Worm (Caenorhabditis elegans): Measurements from ENCODE around the gene C49F5.8.

Gene C49F5.8

ce11 chrX:11952129-11952528, 7.8 kb upstream of the C49F5.8 start:
- TF ChIP-seq mdl-1 (tag; optimal IDR thresholded peaks at IDR 0.05) (no peak), skn-1 (tag; optimal IDR thresholded peaks at IDR 0.05) (no peak), eor-1 (tag; optimal IDR thresholded peaks at IDR 0.05) (no peak), pha-4 (tag; optimal IDR thresholded peaks at IDR 0.05) (no peak), elt-2 (tag; optimal IDR thresholded peaks at IDR 0.05) (no peak), elt-3 (tag; optimal IDR thresholded peaks at IDR 0.05) (no peak), ZK546.5 (tag; optimal IDR thresholded peaks at IDR 0.05) (no peak), ztf-4 (tag; optimal IDR thresholded peaks at IDR 0.05) (no peak), snpc-4 (tag; optimal IDR thresholded peaks at IDR 0.05) (no peak), daf-12 (tag; optimal IDR thresholded peaks at IDR 0.05) (no peak), ceh-28 (tag; optimal IDR thresholded peaks at IDR 0.05) (no peak), fos-1 (tag; optimal IDR thresholded peaks at IDR 0.05) (no peak), nhr-12 (tag; optimal IDR thresholded peaks at IDR 0.05) (no peak), unc-62 (GFP tag; optimal IDR thresholded peaks at IDR 0.05) (no peak), elt-1 (tag; optimal IDR thresholded peaks at IDR 0.05) (no peak), R02D3.7 (tag; optimal IDR thresholded peaks at IDR 0.05) (no peak), ceh-82 (tag; optimal IDR thresholded peaks at IDR 0.05) (no peak), aly-2 (tag; optimal IDR thresholded peaks at IDR 0.05) (no peak)

- TF ChIP-seq skn-1 (tag; optimal IDR thresholded peaks at IDR 0.05) (no peak), sea-2 (GFP tag; optimal IDR thresholded peaks at IDR 0.05) (no peak), zag-1 (tag; optimal IDR thresholded peaks at IDR 0.05) (no peak), fos-1 (tag; optimal IDR thresholded peaks at IDR 0.05) (no peak), nfya-1 (tag; optimal IDR thresholded peaks at IDR 0.05; ENCODE audit: insufficient read depth) (no peak), mdl-1 (tag; optimal IDR thresholded peaks at IDR 0.05) (no peak), lin-15B (tag; optimal IDR thresholded peaks at IDR 0.05) (no peak), egl-5 (tag; optimal IDR thresholded peaks at IDR 0.05) (no peak), unc-62 (GFP tag; optimal IDR thresholded peaks at IDR 0.05) (no peak), jun-1 (tag; optimal IDR thresholded peaks at IDR 0.05) (no peak), nhr-23 (tag; optimal IDR thresholded peaks at IDR 0.05) (no peak), snpc-4 (tag; optimal IDR thresholded peaks at IDR 0.05) (no peak), nhr-237 (tag; optimal IDR thresholded peaks at IDR 0.05) (no peak), elt-2 (tag; optimal IDR thresholded peaks at IDR 0.05) (no peak), lin-39 (tag; optimal IDR thresholded peaks at IDR 0.05) (no peak), R02D3.7 (tag; optimal IDR thresholded peaks at IDR 0.05) (no peak), nhr-67 (tag; optimal IDR thresholded peaks at IDR 0.05) (no peak), ama-1 (optimal IDR thresholded peaks at IDR 0.05) (no peak), ceh-82 (tag; optimal IDR thresholded peaks at IDR 0.05) (no peak), nhr-25 (tag; optimal IDR thresholded peaks at IDR 0.05) (no peak)
These were observed 6.7 kb upstream of the C49F5.8 start, which contains the start of gene T08D10.4 for ce11 chrX:11953229-11953628. T08D10.4 (minus strand) TSS chrX:11953329.

ce11 chrX:11955125-11955524, 4.8 kb upstream of the C49F5.8 start, which contains the start of gene T08D10.3:
T08D10.3 (plus strand) TSS chrX:11955425.
- TF ChIP-seq egl-5 (tag; optimal IDR thresholded peaks at IDR 0.05) (no peak), tbx-2 (tag; optimal IDR thresholded peaks at IDR 0.05) (no peak), eor-1 (tag; optimal IDR thresholded peaks at IDR 0.05) (no peak), unc-39 (tag; optimal IDR thresholded peaks at IDR 0.05) (no peak), nhr-12 (tag; optimal IDR thresholded peaks at IDR 0.05) (no peak)

DNA sequence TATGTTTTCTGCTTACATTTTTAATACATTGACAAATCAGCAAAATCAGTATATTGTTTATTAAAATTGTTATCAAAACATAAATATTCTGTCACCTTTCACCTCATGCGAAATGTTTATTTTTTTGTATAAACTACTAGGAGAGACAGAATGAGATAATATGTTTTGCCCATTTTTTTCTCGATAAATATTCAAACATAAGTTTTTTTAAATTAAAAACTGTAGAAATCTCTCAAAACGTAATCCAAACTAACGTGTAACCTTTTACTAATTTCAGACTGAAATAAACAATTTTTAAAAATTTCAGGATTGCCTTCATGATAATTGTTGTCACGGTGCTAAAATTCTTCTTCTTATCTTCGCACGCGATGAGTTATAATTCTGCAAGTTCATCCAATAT, 2.7 kb upstream of the C49F5.8 start, which contains the start of gene T08D10.5:
T08D10.5 (plus strand) TSS at position 301 of the 400 bp plus-strand sequence.
- no peak for TF ChIP-seq mdl-1 (tag; optimal IDR thresholded peaks at IDR 0.05)
- TF ChIP-seq fkh-2 (tag; optimal IDR thresholded peaks at IDR 0.05): no peak
- TF ChIP-seq lin-39 (tag; optimal IDR thresholded peaks at IDR 0.05): no peak
- no peak for TF ChIP-seq aly-2 (tag; optimal IDR thresholded peaks at IDR 0.05)
- TF ChIP-seq zag-1 (tag; optimal IDR thresholded peaks at IDR 0.05): no peak
- no peak for TF ChIP-seq pqm-1 (tag; optimal IDR thresholded peaks at IDR 0.05)
- no peak for TF ChIP-seq ceh-16 (tag; optimal IDR thresholded peaks at IDR 0.05)
- TF ChIP-seq unc-62 (GFP tag; optimal IDR thresholded peaks at IDR 0.05): no peak
- no peak for TF ChIP-seq eor-1 (tag; optimal IDR thresholded peaks at IDR 0.05)
- TF ChIP-seq nhr-77 (tag; optimal IDR thresholded peaks at IDR 0.05): no peak
- TF ChIP-seq daf-12 (tag; optimal IDR thresholded peaks at IDR 0.05): no peak
- TF ChIP-seq nfya-1 (tag; optimal IDR thresholded peaks at IDR 0.05; ENCODE audit: insufficient read depth): no peak
- TF ChIP-seq nhr-43 (tag; optimal IDR thresholded peaks at IDR 0.05; ENCODE audit: poor library complexity, severe bottlenecking): no peak
- TF ChIP-seq ceh-9 (tag; optimal IDR thresholded peaks at IDR 0.05): no peak
- no peak for TF ChIP-seq elt-1 (tag; optimal IDR thresholded peaks at IDR 0.05)
- TF ChIP-seq lsy-12 (tag; optimal IDR thresholded peaks at IDR 0.05): no peak
- no peak for TF ChIP-seq egl-27 (tag; optimal IDR thresholded peaks at IDR 0.05)
- TF ChIP-seq hmg-11 (tag; optimal IDR thresholded peaks at IDR 0.05): no peak
- no peak for TF ChIP-seq nhr-12 (tag; optimal IDR thresholded peaks at IDR 0.05)
- TF ChIP-seq skn-1 (tag; optimal IDR thresholded peaks at IDR 0.05): no peak
